Fruit fly (Drosophila melanogaster): ENCODE data around the gene CG11069.

DNA sequence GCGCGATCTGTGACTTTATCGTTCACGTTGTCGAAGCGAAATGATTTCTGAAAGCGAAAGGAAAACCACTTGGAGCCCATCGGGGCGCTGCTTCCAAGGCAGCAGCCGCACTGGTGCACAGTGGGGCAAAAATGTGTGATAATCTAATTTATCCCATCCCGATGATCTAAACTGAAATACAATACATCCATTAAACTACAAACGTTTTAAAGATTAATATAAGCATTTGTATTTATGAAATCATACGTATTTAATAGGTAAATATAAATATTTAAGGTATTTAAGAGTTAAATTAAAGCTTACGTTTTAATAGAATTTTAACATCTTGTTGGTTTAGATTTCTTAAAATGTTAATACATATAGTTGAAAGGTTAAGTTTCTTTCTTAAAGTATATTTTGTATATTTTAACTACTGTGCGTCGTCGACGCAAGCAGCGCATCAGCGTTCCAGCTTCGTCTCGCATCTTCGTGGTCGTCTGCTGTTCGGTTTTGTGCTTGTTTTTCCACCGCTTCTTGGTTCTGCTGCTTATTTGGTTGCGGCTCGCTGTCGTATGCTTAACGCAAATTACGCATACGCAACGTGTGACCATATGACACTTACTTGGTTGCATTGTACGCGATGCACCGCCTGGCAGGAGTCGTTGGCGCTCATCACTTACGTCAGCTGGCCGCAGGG is 11.6 kb downstream of the CG11069 start, which contains the start of gene CG13643:
- TF ChIP-seq usp (GFP tag; optimal IDR thresholded peaks at IDR 0.05) (no peak), Dll (optimal IDR thresholded peaks at IDR 0.05) (no peak), psq (optimal IDR thresholded peaks at IDR 0.05) (no peak), CG8478 (optimal IDR thresholded peaks at IDR 0.05) (no peak), EcR (GFP tag; optimal IDR thresholded peaks at IDR 0.05) (no peak), pan (optimal IDR thresholded peaks at IDR 0.05) (no peak)
